Fruit fly (Drosophila melanogaster) whole organism, embryonic: Measurements from ENCODE around the gene CG3634.

Experiments
- Atf3 ChIP-seq: fragments of 200-800 bp; sonication (Bioruptor generic); optimal IDR thresholded peaks from 3 replicates; lab custom pipeline; 2016; ENCODE audit warnings: missing biosample characterization, missing genetic modification characterization
- CG10274 ChIP-seq: fragments of 200-800 bp; sonication (Bioruptor generic); optimal IDR thresholded peaks from 3 replicates; lab custom pipeline; 2017; ENCODE audit warnings: missing biosample characterization, mild to moderate bottlenecking, missing genetic modification characterization
- CG12942 ChIP-seq: fragments of 200-800 bp; sonication (Bioruptor generic); optimal IDR thresholded peaks from 3 replicates; lab custom pipeline; 2016; ENCODE audit warnings: missing biosample characterization, missing genetic modification characterization
- CG14441 ChIP-seq: fragments of 200-800 bp; sonication (Bioruptor generic); IDR thresholded peaks from 2 replicates; pipeline ENCODE4 v1.3.6; 2022; ENCODE audit warnings: missing biosample characterization, missing genetic modification characterization
- CG18262 ChIP-seq: fragments of 200-800 bp; optimal IDR thresholded peaks from 3 replicates; lab custom pipeline; 2019; ENCODE audit warnings: missing biosample characterization, mild to moderate bottlenecking, missing genetic modification characterization, moderate library complexity
- CG2120 ChIP-seq: fragments of 200-800 bp; sonication (Bioruptor generic); optimal IDR thresholded peaks from 3 replicates; lab custom pipeline; 2016; ENCODE audit warnings: missing biosample characterization, missing genetic modification characterization
- CG2129 ChIP-seq: fragments of 200-800 bp; sonication (Bioruptor generic); IDR thresholded peaks from 2 replicates; pipeline ENCODE4 v1.3.6; 2022; ENCODE audit warnings: missing biosample characterization, missing genetic modification characterization; ENCODE audit not compliant: partially characterized antibody
- CG31441 ChIP-seq: fragments of 200-800 bp; sonication (Bioruptor generic); IDR thresholded peaks from 2 replicates; pipeline ENCODE4 v1.3.6; 2022; ENCODE audit warnings: missing biosample characterization, missing genetic modification characterization
- CG32767 ChIP-seq: fragments of 200-800 bp; sonication (Bioruptor generic); IDR thresholded peaks from 2 replicates; pipeline ENCODE4 v1.3.6; 2022; ENCODE audit warnings: missing biosample characterization, missing genetic modification characterization
- CG3407 ChIP-seq: fragments of 200-800 bp; sonication (Bioruptor generic); optimal IDR thresholded peaks from 2 replicates; lab custom pipeline; 2018; ENCODE audit warnings: missing biosample characterization, mild to moderate bottlenecking, missing genetic modification characterization
- CG42726 ChIP-seq: fragments of 200-800 bp; sonication (Bioruptor generic); IDR thresholded peaks from 2 replicates; pipeline ENCODE4 v1.3.6; 2022; ENCODE audit warnings: missing biosample characterization, missing genetic modification characterization; ENCODE audit not compliant: partially characterized antibody
- CG4424 ChIP-seq: fragments of 200-800 bp; sonication (Bioruptor generic); optimal IDR thresholded peaks from 3 replicates; lab custom pipeline; 2016; ENCODE audit warnings: missing biosample characterization, missing genetic modification characterization
- CG6254 ChIP-seq: fragments of 200-800 bp; sonication (Bioruptor generic); optimal IDR thresholded peaks from 3 replicates; lab custom pipeline; 2017; ENCODE audit warnings: mild to moderate bottlenecking, missing biosample characterization, missing genetic modification reagents, missing genetic modification characterization
- CG6689 ChIP-seq: fragments of 200-800 bp; sonication (Bioruptor generic); IDR thresholded peaks from 2 replicates; pipeline ENCODE4 v1.3.6; 2022; ENCODE audit warnings: missing biosample characterization, missing genetic modification characterization
- CG7556 ChIP-seq: fragments of 200-800 bp; sonication (Bioruptor generic); optimal IDR thresholded peaks from 2 replicates; lab custom pipeline; 2017; ENCODE audit warnings: missing biosample characterization, mild to moderate bottlenecking, missing genetic modification characterization
- CG7839 ChIP-seq: fragments of 200-800 bp; sonication (Bioruptor generic); optimal IDR thresholded peaks from 3 replicates; lab custom pipeline; 2018; ENCODE audit warnings: missing biosample characterization, mild to moderate bottlenecking, missing genetic modification characterization, moderate library complexity
- CG8089 ChIP-seq: fragments of 200-800 bp; sonication (Bioruptor generic); optimal IDR thresholded peaks from 3 replicates; lab custom pipeline; 2016; ENCODE audit warnings: missing biosample characterization, missing genetic modification characterization
- CG8765 ChIP-seq: fragments of 200-800 bp; sonication (Bioruptor generic); IDR thresholded peaks from 2 replicates; pipeline ENCODE4 v1.3.6; 2022; ENCODE audit warnings: missing biosample characterization, missing genetic modification characterization
- Dll ChIP-seq: fragments of 200-800 bp; sonication (Bioruptor generic); IDR thresholded peaks from 4 replicates; pipeline ENCODE4 v1.3.6; 2022; ENCODE audit warnings: missing biosample characterization, missing genetic modification characterization; ENCODE audit not compliant: partially characterized antibody
- Fer1 ChIP-seq: fragments of 200-800 bp; sonication (Bioruptor generic); optimal IDR thresholded peaks from 2 replicates; lab custom pipeline; 2017; ENCODE audit warnings: missing biosample characterization, mild to moderate bottlenecking, missing genetic modification characterization
- Lim3 ChIP-seq: fragments of 200-800 bp; sonication (Bioruptor generic); IDR thresholded peaks from 2 replicates; pipeline ENCODE4 v1.3.6; 2022; ENCODE audit warnings: missing biosample characterization, missing genetic modification characterization
- Neu2 ChIP-seq: fragments of 200-800 bp; sonication (Bioruptor generic); optimal IDR thresholded peaks from 3 replicates; lab custom pipeline; 2016; ENCODE audit warnings: missing biosample characterization, missing genetic modification characterization, borderline replicate concordance
- Ptx1 ChIP-seq: fragments of 200-800 bp; sonication (Bioruptor generic); IDR thresholded peaks from 2 replicates; pipeline ENCODE4 v1.3.6; 2022; ENCODE audit warnings: missing biosample characterization, missing genetic modification characterization
- Side ChIP-seq: fragments of 200-800 bp; sonication (Bioruptor generic); optimal IDR thresholded peaks from 2 replicates; lab custom pipeline; 2016; ENCODE audit warnings: missing biosample characterization, missing genetic modification characterization
- Sry-δ ChIP-seq: fragments of 200-800 bp; sonication (Bioruptor generic); optimal IDR thresholded peaks from 2 replicates; lab custom pipeline; 2016; ENCODE audit warnings: missing biosample characterization, missing genetic modification characterization
- Taf1 ChIP-seq: fragments of 200-800 bp; sonication (Bioruptor generic); IDR thresholded peaks from 2 replicates; pipeline ENCODE4 v1.3.6; 2022; ENCODE audit warnings: missing biosample characterization, missing genetic modification characterization
- ap ChIP-seq: fragments of 200-800 bp; sonication (Bioruptor generic); IDR thresholded peaks from 2 replicates; pipeline ENCODE4 v1.3.6; 2022; ENCODE audit warnings: missing biosample characterization, missing genetic modification characterization
- ato ChIP-seq: fragments of 200-800 bp; sonication (Bioruptor generic); IDR thresholded peaks from 2 replicates; pipeline ENCODE4 v1.3.6; 2022; ENCODE audit warnings: missing biosample characterization, missing genetic modification characterization; ENCODE audit not compliant: partially characterized antibody
- bowl ChIP-seq: fragments of 200-800 bp; sonication (Bioruptor generic); IDR thresholded peaks from 2 replicates; pipeline ENCODE4 v1.3.6; 2022; ENCODE audit warnings: missing biosample characterization, missing genetic modification characterization
- chm ChIP-seq: fragments of 200-800 bp; sonication (Bioruptor generic); IDR thresholded peaks from 2 replicates; pipeline ENCODE4 v1.3.6; 2022; ENCODE audit warnings: missing biosample characterization, missing genetic modification characterization
- croc ChIP-seq: fragments of 200-800 bp; sonication (Bioruptor generic); conservative IDR thresholded peaks from 3 replicates; pipeline ENCODE4 v1.3.6; 2022; ENCODE audit warnings: missing biosample characterization, missing genetic modification characterization
- danr ChIP-seq: fragments of 200-800 bp; sonication (Bioruptor generic); IDR thresholded peaks from 2 replicates; pipeline ENCODE4 v1.3.6; 2022; ENCODE audit warnings: missing biosample characterization, missing genetic modification characterization
- fd102C ChIP-seq: fragments of 200-800 bp; sonication (Bioruptor generic); optimal IDR thresholded peaks from 2 replicates; lab custom pipeline; 2018; ENCODE audit warnings: missing biosample characterization, mild to moderate bottlenecking, missing genetic modification characterization, moderate library complexity
- gem ChIP-seq: fragments of 200-800 bp; sonication (Bioruptor generic); optimal IDR thresholded peaks from 2 replicates; lab custom pipeline; 2019; ENCODE audit warnings: missing biosample characterization, mild to moderate bottlenecking, missing genetic modification characterization, moderate library complexity
- grau ChIP-seq: fragments of 200-800 bp; optimal IDR thresholded peaks from 3 replicates; lab custom pipeline; 2019; ENCODE audit warnings: missing biosample characterization, mild to moderate bottlenecking, missing genetic modification characterization, moderate library complexity
- ind ChIP-seq: fragments of 200-800 bp; sonication (Bioruptor generic); optimal IDR thresholded peaks from 3 replicates; lab custom pipeline; 2016; ENCODE audit warnings: missing biosample characterization, missing genetic modification characterization
- knrl ChIP-seq: fragments of 200-800 bp; sonication (Bioruptor generic); IDR thresholded peaks from 3 replicates; pipeline ENCODE4 v1.3.6; 2022; ENCODE audit warnings: missing biosample characterization, missing genetic modification characterization; ENCODE audit not compliant: partially characterized antibody
- lilli ChIP-seq: fragments of 200-800 bp; sonication (Bioruptor generic); optimal IDR thresholded peaks from 3 replicates; lab custom pipeline; 2016; ENCODE audit warnings: missing biosample characterization, missing genetic modification characterization
- nom ChIP-seq: fragments of 200-800 bp; sonication (Bioruptor generic); optimal IDR thresholded peaks from 2 replicates; lab custom pipeline; 2017; ENCODE audit warnings: missing biosample characterization, missing genetic modification characterization, mild to moderate bottlenecking, moderate library complexity, missing genetic modification reagents
- pan ChIP-seq, 4 experiments: fragments of >200 bp in 3 of 4; fragments of 200-800 bp in 1 of 4; sonication (Bioruptor generic) in 1 of 4; optimal IDR thresholded peaks in 3 of 4; IDR thresholded peaks in 1 of 4; 2 replicates each; pipeline versions ENCODE4 v1.3.6 to Lab custom; 2017 to 2022; ENCODE audit warnings: missing biosample characterization in 2 of 4, missing genetic modification characterization in 2 of 4, mixed read lengths in 1 of 4
- pb ChIP-seq: fragments of 200-800 bp; sonication (Bioruptor generic); optimal IDR thresholded peaks from 3 replicates; lab custom pipeline; 2016; ENCODE audit warnings: missing biosample characterization, missing genetic modification characterization
- peb ChIP-seq: fragments of 200-800 bp; sonication (Bioruptor generic); IDR thresholded peaks from 2 replicates; pipeline ENCODE4 v1.3.6; 2022; ENCODE audit warnings: missing biosample characterization, missing genetic modification characterization
- pros ChIP-seq: fragments of 200-800 bp; sonication (Bioruptor generic); optimal IDR thresholded peaks from 3 replicates; lab custom pipeline; 2019; ENCODE audit warnings: missing biosample characterization, mild to moderate bottlenecking, missing genetic modification characterization, moderate library complexity
- pum ChIP-seq: fragments of 200-800 bp; sonication (Bioruptor generic); optimal IDR thresholded peaks from 2 replicates; lab custom pipeline; 2016; ENCODE audit warnings: missing biosample characterization, missing genetic modification characterization
- sim ChIP-seq: fragments of 200-800 bp; sonication (Bioruptor generic); IDR thresholded peaks from 2 replicates; pipeline ENCODE4 v1.3.6; 2022; ENCODE audit warnings: missing biosample characterization, missing genetic modification characterization
- twi ChIP-seq: fragments of 200-800 bp; optimal IDR thresholded peaks from 2 replicates; lab custom pipeline; 2019; ENCODE audit warnings: missing biosample characterization, mild to moderate bottlenecking, missing genetic modification characterization, moderate library complexity
- unc-4 ChIP-seq: fragments of 200-800 bp; sonication (Bioruptor generic); IDR thresholded peaks from 2 replicates; pipeline ENCODE4 v1.3.6; 2022; ENCODE audit warnings: missing biosample characterization, missing genetic modification characterization; ENCODE audit not compliant: partially characterized antibody
- zfh1 ChIP-seq: fragments of 200-800 bp; sonication (Bioruptor generic); IDR thresholded peaks from 3 replicates; pipeline ENCODE4 v1.3.6; 2022; ENCODE audit warnings: missing biosample characterization, missing genetic modification characterization

The CG3634 gene

DNA sequence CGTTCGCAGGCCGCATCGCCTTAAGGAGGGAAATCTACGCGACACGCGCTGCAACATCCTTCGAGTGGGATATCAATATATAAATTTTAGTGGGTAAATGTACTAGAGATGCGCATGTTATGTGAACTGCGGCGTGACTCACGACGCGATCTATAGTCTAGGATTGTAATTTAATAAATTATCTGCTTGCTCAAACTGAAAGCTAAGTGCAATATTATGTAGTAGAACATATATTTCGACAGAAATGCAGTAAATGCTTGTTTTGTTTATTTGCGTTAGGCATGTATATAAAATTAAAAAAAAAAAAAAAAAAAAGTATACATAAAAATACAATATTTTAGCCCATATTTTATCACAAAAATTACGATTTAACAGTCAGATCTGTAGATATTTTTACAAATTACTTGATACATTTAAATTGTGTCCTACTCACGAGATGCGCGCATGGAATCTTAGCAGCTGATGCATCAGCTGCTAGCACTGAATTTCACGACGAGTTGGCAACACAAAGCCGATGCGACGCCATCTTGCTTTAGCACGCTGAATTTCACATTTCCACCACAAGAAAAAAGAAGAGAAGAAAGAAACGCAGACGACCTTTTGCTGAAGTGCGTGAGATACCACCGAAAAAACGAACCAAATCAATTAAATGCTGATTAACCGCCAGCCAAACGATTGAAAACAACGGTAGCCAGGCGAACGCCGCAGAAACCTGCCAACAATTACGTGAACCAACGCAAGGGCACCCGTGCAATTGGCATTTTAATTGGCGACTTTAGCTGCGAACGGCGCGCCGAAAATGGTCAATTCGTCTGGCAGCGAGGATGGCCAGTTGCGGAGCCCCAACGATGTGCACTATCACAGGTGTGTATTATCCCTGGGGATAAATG, 37.8 kb downstream of the CG3634 start, which contains the start of the genes CG4042 and Pitslre (continued):
- TF ChIP-seq CG2129 (peak; percentile 72), ind (GFP tag; lab: Kevin White, UChicago) (peak; percentile 56), CG42726 (GFP tag; lab: Robert Waterston, UW) (0 out of 2 replicates have a peak, but pooled peaks have one; percentile 30), ato (GFP tag; lab: Robert Waterston, UW) (peak; percentile 21; the same call in 1 of the 2 replicates), pum (no peak), CG2120 (GFP tag; lab: Kevin White, UChicago) (peak; percentile 66), knrl (peak; percentile 74; the same call in 2 of the 3 replicates), nom (GFP tag; lab: Kevin White, UChicago) (no peak), zfh1 (0 out of 3 replicates have a peak, but pooled peaks have one; percentile 47), chm (GFP tag; lab: Robert Waterston, UW) (no peak), unc-4 (GFP tag; lab: Robert Waterston, UW) (peak; percentile 73), Ptx1 (GFP tag; lab: Robert Waterston, UW) (0 out of 2 replicates have a peak, but pooled peaks have one; percentile 15), Dll (GFP tag; lab: Robert Waterston, UW) (peak; percentile 90), Side (no peak), CG10274 (GFP tag; lab: Kevin White, UChicago) (no peak), peb (GFP tag; lab: Robert Waterston, UW) (no peak), Neu2 (GFP tag; lab: Kevin White, UChicago) (no peak), pb (GFP tag; lab: Kevin White, UChicago) (no peak), CG31441 (GFP tag; lab: Robert Waterston, UW) (0 out of 2 replicates have a peak, but pooled peaks have one; percentile 33), CG12942 (GFP tag; lab: Kevin White, UChicago) (peak; percentile 29), ap (0 out of 2 replicates have a peak, but pooled peaks have one; percentile 23), CG8089 (GFP tag; lab: Kevin White, UChicago) (no peak), Sry-δ (GFP tag; lab: Kevin White, UChicago) (peak; percentile 55), Atf3 (GFP tag; lab: Kevin White, UChicago) (no peak), lilli (GFP tag; lab: Kevin White, UChicago) (peak; percentile 57), croc (GFP tag; lab: Robert Waterston, UW) (no peak), CG8765 (GFP tag; lab: Robert Waterston, UW) (no peak), bowl (no peak), gem (peak; percentile 57), sim (GFP tag; lab: Robert Waterston, UW) (no peak), pros (GFP tag; lab: Kevin White, UChicago) (no peak), danr (GFP tag; lab: Robert Waterston, UW) (no peak), CG14441 (no peak), CG4424 (GFP tag; lab: Kevin White, UChicago) (peak; percentile 65), Fer1 (GFP tag; lab: Kevin White, UChicago) (peak; percentile 47), twi (tag; lab: Kevin White, UChicago) (no peak), grau (tag; lab: Kevin White, UChicago) (peak; percentile 39), CG18262 (peak; percentile 28), CG6254 (GFP tag; lab: Kevin White, UChicago) (no peak), CG7839 (tag; lab: Kevin White, UChicago) (peak; percentile 30), fd102C (no peak), CG3407 (peak; percentile 8), CG32767 (GFP tag; lab: Robert Waterston, UW) (no peak), CG6689 (GFP tag; lab: Robert Waterston, UW) (peak; percentile 65), Lim3 (no peak), CG7556 (GFP tag; lab: Kevin White, UChicago) (no peak), Taf1 (GFP tag; lab: Robert Waterston, UW) (no peak), pan (optimal IDR thresholded peaks at IDR 0.05; lab: Kevin White, UChicago) (no peak), pan (GFP tag; optimal IDR thresholded peaks at IDR 0.05 in 1 of 2, IDR thresholded peaks at IDR 0.05 in 1 of 2) (no peak)
